Worm (Caenorhabditis elegans): ENCODE measurements around the gene K02D10.1.

K02D10.1 gene

DNA sequence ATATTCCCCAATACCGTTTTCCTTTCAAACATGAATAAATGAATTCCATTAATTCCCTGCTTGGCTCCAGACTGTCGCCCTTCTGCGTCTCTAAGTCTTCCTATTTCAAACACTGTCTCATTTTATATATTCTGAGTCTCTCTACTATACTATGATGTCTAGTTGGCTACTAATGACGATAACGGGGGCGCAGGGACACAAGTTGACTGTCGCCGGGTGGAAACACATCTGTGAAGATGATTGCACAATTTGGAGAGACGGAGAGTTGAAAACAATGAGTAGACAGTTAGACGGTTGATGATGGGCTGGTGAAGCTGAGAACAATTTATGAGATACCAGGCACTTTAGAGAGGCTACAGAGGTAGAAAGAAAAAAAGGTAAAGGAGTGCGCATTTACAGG is 19.8 kb upstream of the K02D10.1 start, which contains the start of gene sma-2:
sma-2 (plus strand) TSS at position 194 of the 400 bp plus-strand sequence.
- TF ChIP-seq tra-1 (GFP tag; IDR thresholded peaks at IDR 0.05) (peak; percentile 66), ceh-32 (tag; optimal IDR thresholded peaks at IDR 0.05; ENCODE audit: poor library complexity) (no peak), aha-1 (tag) (peak; percentile 60), zip-2 (tag; optimal IDR thresholded peaks at IDR 0.05) (peak; percentile 40), php-3 (GFP tag; IDR thresholded peaks at IDR 0.05) (peak; percentile 87), nhr-41 (GFP tag; IDR thresholded peaks at IDR 0.05) (0 out of 2 replicates have a peak, but pooled peaks have one; percentile 44), mdl-1 (tag; optimal IDR thresholded peaks at IDR 0.05) (peak in 1 of 2 experiments; percentile 68), ztf-7 (tag; optimal IDR thresholded peaks at IDR 0.05) (peak; percentile 27), pha-4 (GFP tag; IDR thresholded peaks at IDR 0.05) (peak; percentile 20; the same call in 1 of the 2 replicates), pha-4 (tag; optimal IDR thresholded peaks at IDR 0.05) (no peak), hif-1 (tag; optimal IDR thresholded peaks at IDR 0.05) (peak in 1 of 2 experiments; percentile 50), cey-2 (tag; optimal IDR thresholded peaks at IDR 0.05; ENCODE audit: borderline replicate concordance, insufficient read depth) (peak; percentile 25), daf-16 (GFP tag; optimal IDR thresholded peaks at IDR 0.05) (peak in 1 of 2 experiments; percentile 74), daf-16 (tag; optimal IDR thresholded peaks at IDR 0.05) (peak; percentile 95), hlh-11 (tag; optimal IDR thresholded peaks at IDR 0.05) (peak; percentile 99), mep-1 (tag; optimal IDR thresholded peaks at IDR 0.05) (peak; percentile 78), Y48G9A.11 (GFP tag; IDR thresholded peaks at IDR 0.05) (no peak), mdt-29 (GFP tag; IDR thresholded peaks at IDR 0.05) (no peak), nhr-76 (tag; optimal IDR thresholded peaks at IDR 0.05) (no peak), ceh-28 (tag; optimal IDR thresholded peaks at IDR 0.05) (no peak), daf-8 (GFP tag; IDR thresholded peaks at IDR 0.05) (no peak), ces-1 (GFP tag; optimal IDR thresholded peaks at IDR 0.05) (no peak), F10B5.3 (tag; optimal IDR thresholded peaks at IDR 0.05) (no peak), nhr-6 (tag; optimal IDR thresholded peaks at IDR 0.05) (peak; percentile 74), set-16 (GFP tag; IDR thresholded peaks at IDR 0.05) (no peak), hmg-1.1 (GFP tag; IDR thresholded peaks at IDR 0.05) (peak; percentile 59), T20F7.1 (GFP tag; optimal IDR thresholded peaks at IDR 0.05) (peak; percentile 75), nhr-77 (tag; optimal IDR thresholded peaks at IDR 0.05) (peak; percentile 79), unc-62 (GFP tag; optimal IDR thresholded peaks at IDR 0.05 in 1 of 2) (peak in 1 of 2 experiments; percentile 14), unc-62 (tag; optimal IDR thresholded peaks at IDR 0.05) (no peak), dve-1 (tag; optimal IDR thresholded peaks at IDR 0.05; ENCODE audit: insufficient read depth) (peak; percentile 98), lsy-2 (tag; optimal IDR thresholded peaks at IDR 0.05) (peak in 1 of 2 experiments; percentile 54), ZK337.2 (GFP tag; IDR thresholded peaks at IDR 0.05) (no peak), dmd-6 (GFP tag; IDR thresholded peaks at IDR 0.05) (peak; percentile 92), pqm-1 (tag; optimal IDR thresholded peaks at IDR 0.05) (peak; percentile 39), zip-11 (GFP tag; IDR thresholded peaks at IDR 0.05) (no peak), nhr-10 (tag; optimal IDR thresholded peaks at IDR 0.05) (peak; percentile 42), mes-2 (tag; optimal IDR thresholded peaks at IDR 0.05; ENCODE audit: poor library complexity, severe bottlenecking) (peak; percentile 73), rbr-2 (tag; optimal IDR thresholded peaks at IDR 0.05) (peak; percentile 47), dpl-1 (GFP tag; optimal IDR thresholded peaks at IDR 0.05) (peak; percentile 39), T26A8.4 (GFP tag; IDR thresholded peaks at IDR 0.05) (peak; percentile 53; the same call in 1 of the 2 replicates), D1046.2 (GFP tag; IDR thresholded peaks at IDR 0.05) (no peak), nhr-102 (tag; optimal IDR thresholded peaks at IDR 0.05) (peak; percentile 53), spr-1 (tag; optimal IDR thresholded peaks at IDR 0.05) (peak; percentile 19), lin-38 (GFP tag; IDR thresholded peaks at IDR 0.05) (peak; percentile 32; the same call in 1 of the 2 replicates), lin-1 (GFP tag; IDR thresholded peaks at IDR 0.05) (peak; percentile 80), F44E2.7 (GFP tag; IDR thresholded peaks at IDR 0.05) (no peak), vab-7 (GFP tag; IDR thresholded peaks at IDR 0.05) (no peak), gei-8 (GFP tag; optimal IDR thresholded peaks at IDR 0.05) (peak; percentile 10), hlh-30 (tag; optimal IDR thresholded peaks at IDR 0.05; ENCODE audit: insufficient read depth) (peak; percentile 56), lin-13 (GFP tag; optimal IDR thresholded peaks at IDR 0.05) (peak; percentile 5)
